Worm (Caenorhabditis elegans) whole organism, L3 larva: ENCODE results near the gene gfi-3.

Experiments
- R02D3.7 ChIP-seq: fragments of 150-350 bp; optimal IDR thresholded peaks from 2 replicates; lab custom pipeline; 2014; ENCODE audit warnings: missing biosample characterization, missing genetic modification characterization
- ceh-28 ChIP-seq: fragments of 150-350 bp; optimal IDR thresholded peaks from 2 replicates; lab custom pipeline; 2014; ENCODE audit warnings: missing biosample characterization, missing genetic modification reagents, missing genetic modification characterization
- egl-5 ChIP-seq: fragments of 150-350 bp; optimal IDR thresholded peaks from 2 replicates; lab custom pipeline; 2017; ENCODE audit warnings: missing biosample characterization, missing genetic modification reagents, missing genetic modification characterization, inconsistent platforms
- eor-1 ChIP-seq, 2 experiments: fragments of 150-350 bp; optimal IDR thresholded peaks; 2 replicates each; lab custom pipeline; 2014 to 2018; ENCODE audit warnings: missing biosample characterization in 2 of 2, missing genetic modification characterization in 2 of 2
- fos-1 ChIP-seq: fragments of 150-350 bp; optimal IDR thresholded peaks from 2 replicates; lab custom pipeline; 2014; ENCODE audit warnings: missing biosample characterization, missing genetic modification characterization
- lin-15B ChIP-seq: fragments of 150-350 bp; optimal IDR thresholded peaks from 2 replicates; lab custom pipeline; 2014; ENCODE audit warnings: missing biosample characterization, missing genetic modification characterization
- lin-39 ChIP-seq: fragments of 150-350 bp; optimal IDR thresholded peaks from 2 replicates; lab custom pipeline; 2018; ENCODE audit warnings: missing biosample characterization, missing genetic modification reagents, missing genetic modification characterization
- nhr-11 ChIP-seq: fragments of 150-350 bp; optimal IDR thresholded peaks from 2 replicates; lab custom pipeline; 2014; ENCODE audit warnings: missing biosample characterization, missing genetic modification characterization
- nhr-25 ChIP-seq: sonication (generic microtip); optimal IDR thresholded peaks from 2 replicates; lab custom pipeline; 2017; ENCODE audit warnings: missing biosample characterization, missing genetic modification characterization
- nhr-28 ChIP-seq: fragments of 150-350 bp; optimal IDR thresholded peaks from 2 replicates; lab custom pipeline; 2014; ENCODE audit warnings: missing biosample characterization, missing genetic modification characterization
- sea-2 ChIP-seq: fragments of 150-350 bp; sonication (generic microtip); optimal IDR thresholded peaks from 4 replicates; lab custom pipeline; 2014; ENCODE audit warnings: missing biosample characterization, missing genetic modification reagents, missing genetic modification characterization
- skn-1 ChIP-seq: fragments of 150-350 bp; optimal IDR thresholded peaks from 2 replicates; lab custom pipeline; 2014; ENCODE audit warnings: missing biosample characterization, missing genetic modification characterization
- tbx-2 ChIP-seq: sonication (generic microtip); optimal IDR thresholded peaks from 2 replicates; lab custom pipeline; 2016; ENCODE audit warnings: mild to moderate bottlenecking, missing genetic modification characterization, missing compliant biosample characterization
- zag-1 ChIP-seq: fragments of 150-350 bp; optimal IDR thresholded peaks from 2 replicates; lab custom pipeline; 2014; ENCODE audit warnings: missing biosample characterization, missing genetic modification characterization

DNA sequence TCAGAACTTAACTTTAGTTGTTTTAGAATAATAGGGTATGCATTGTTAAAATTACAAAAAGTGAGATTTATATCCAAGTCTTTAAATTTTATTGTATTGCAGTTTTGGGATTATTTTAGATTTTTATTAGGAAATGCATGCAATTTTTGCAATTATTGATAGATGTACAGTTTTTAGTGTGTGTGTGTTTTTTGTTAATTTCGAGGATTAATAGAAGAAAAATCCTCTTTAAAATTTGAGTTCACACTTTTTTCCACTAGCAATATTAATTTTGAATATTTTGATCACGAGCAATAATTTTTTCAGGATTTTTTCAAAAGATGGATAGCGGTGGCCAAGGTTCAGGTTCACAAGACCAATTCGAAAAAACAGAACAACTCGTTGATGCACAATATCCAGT is 32.5 kb upstream of the gfi-3 start, which contains the start of gene jmjd-3.2:
- TF ChIP-seq R02D3.7 (tag; lab: Kevin White, UChicago) = no peak
- TF ChIP-seq lin-39 = no peak
- TF ChIP-seq tbx-2 (tag; lab: Kevin White, UChicago) = no peak
- TF ChIP-seq eor-1 (tag; optimal IDR thresholded peaks at IDR 0.05; lab: Kevin White, UChicago) = no peak
- no peak for TF ChIP-seq nhr-11
- TF ChIP-seq nhr-28 = no peak
- no peak for TF ChIP-seq skn-1
- TF ChIP-seq lin-15B (tag; lab: Kevin White, UChicago) = no peak
- no peak for TF ChIP-seq nhr-25 (tag; lab: Kevin White, UChicago)
- TF ChIP-seq egl-5 (tag; lab: Kevin White, UChicago) = no peak
- no peak for TF ChIP-seq fos-1 (tag; lab: Kevin White, UChicago)
- no peak for TF ChIP-seq zag-1 (tag; lab: Kevin White, UChicago)
- TF ChIP-seq sea-2 (GFP tag; lab: Kevin White, UChicago) = no peak
- TF ChIP-seq ceh-28 (tag; lab: Kevin White, UChicago) = no peak
